Worm (Caenorhabditis elegans) whole organism, L3 larva: ENCODE data around the gene F34D10.3.
A peak's percentile ranks its signal among the peaks of the same experiment; 100 is the strongest.

ENCODE experiments used
- R02D3.7 ChIP-seq: fragments of 150-350 bp; optimal IDR thresholded peaks from 2 replicates; lab custom pipeline; 2014; ENCODE audit warnings: missing biosample characterization, missing genetic modification characterization
- ZK546.5 ChIP-seq: sonication (generic microtip); optimal IDR thresholded peaks from 2 replicates; lab custom pipeline; 2017; ENCODE audit warnings: missing biosample characterization, missing genetic modification characterization
- aly-2 ChIP-seq: fragments of 150-350 bp; optimal IDR thresholded peaks from 2 replicates; lab custom pipeline; 2014; ENCODE audit warnings: missing biosample characterization, missing genetic modification characterization
- ama-1 ChIP-seq: fragments of 150-350 bp; optimal IDR thresholded peaks from 2 replicates; lab custom pipeline; 2018
- ceh-16 ChIP-seq: sonication (generic microtip); optimal IDR thresholded peaks from 2 replicates; lab custom pipeline; 2017; ENCODE audit warnings: missing biosample characterization, missing genetic modification characterization
- ceh-28 ChIP-seq: fragments of 150-350 bp; optimal IDR thresholded peaks from 2 replicates; lab custom pipeline; 2014; ENCODE audit warnings: missing biosample characterization, missing genetic modification reagents, missing genetic modification characterization
- ceh-82 ChIP-seq: fragments of 150-350 bp; optimal IDR thresholded peaks from 2 replicates; lab custom pipeline; 2014; ENCODE audit warnings: missing biosample characterization, missing genetic modification characterization
- ceh-9 ChIP-seq: sonication (generic microtip); optimal IDR thresholded peaks from 2 replicates; lab custom pipeline; 2018; ENCODE audit warnings: missing biosample characterization, missing genetic modification characterization
- egl-27 ChIP-seq: sonication (generic microtip); optimal IDR thresholded peaks from 4 replicates; lab custom pipeline; 2017; ENCODE audit warnings: missing biosample characterization, missing genetic modification reagents, missing genetic modification characterization
- egl-5 ChIP-seq: fragments of 150-350 bp; optimal IDR thresholded peaks from 2 replicates; lab custom pipeline; 2017; ENCODE audit warnings: missing biosample characterization, missing genetic modification reagents, missing genetic modification characterization, inconsistent platforms
- elt-1 ChIP-seq: fragments of 150-350 bp; optimal IDR thresholded peaks from 2 replicates; lab custom pipeline; 2014; ENCODE audit warnings: missing biosample characterization, missing genetic modification characterization
- elt-2 ChIP-seq: sonication (generic microtip); optimal IDR thresholded peaks from 2 replicates; lab custom pipeline; 2016; ENCODE audit warnings: missing genetic modification reagents, mild to moderate bottlenecking, missing genetic modification characterization, missing compliant biosample characterization
- elt-3 ChIP-seq, 3 experiments: fragments of 150-350 bp in 1 of 3; sonication (generic microtip) in 2 of 3; optimal IDR thresholded peaks; 2 replicates in 2 of 3; 4 replicates in 1 of 3; lab custom pipeline; 2014 to 2017; ENCODE audit warnings: missing biosample characterization in 3 of 3, missing genetic modification characterization in 3 of 3
- fkh-2 ChIP-seq: fragments of 150-350 bp; optimal IDR thresholded peaks from 2 replicates; lab custom pipeline; 2014; ENCODE audit warnings: missing biosample characterization, missing genetic modification reagents, missing genetic modification characterization
- fos-1 ChIP-seq: fragments of 150-350 bp; optimal IDR thresholded peaks from 2 replicates; lab custom pipeline; 2014; ENCODE audit warnings: missing biosample characterization, missing genetic modification characterization
- hmg-11 ChIP-seq: sonication (generic microtip); optimal IDR thresholded peaks from 2 replicates; lab custom pipeline; 2016; ENCODE audit warnings: missing genetic modification characterization, missing compliant biosample characterization
- jun-1 ChIP-seq: fragments of 150-350 bp; optimal IDR thresholded peaks from 2 replicates; lab custom pipeline; 2014; ENCODE audit warnings: missing biosample characterization, missing genetic modification reagents, missing genetic modification characterization
- lin-15B ChIP-seq: fragments of 150-350 bp; optimal IDR thresholded peaks from 2 replicates; lab custom pipeline; 2014; ENCODE audit warnings: missing biosample characterization, missing genetic modification characterization
- lin-39 ChIP-seq: fragments of 150-350 bp; optimal IDR thresholded peaks from 2 replicates; lab custom pipeline; 2018; ENCODE audit warnings: missing biosample characterization, missing genetic modification reagents, missing genetic modification characterization
- lsy-12 ChIP-seq: sonication (generic microtip); optimal IDR thresholded peaks from 2 replicates; lab custom pipeline; 2016; ENCODE audit warnings: mild to moderate bottlenecking, missing genetic modification characterization, missing compliant biosample characterization
- mdl-1 ChIP-seq: fragments of 150-350 bp; optimal IDR thresholded peaks from 2 replicates; lab custom pipeline; 2014; ENCODE audit warnings: missing biosample characterization, missing genetic modification characterization
- mml-1 ChIP-seq: fragments of 150-350 bp; sonication (generic microtip); optimal IDR thresholded peaks from 3 replicates; lab custom pipeline; 2014; ENCODE audit warnings: missing biosample characterization, missing genetic modification characterization
- nfya-1 ChIP-seq: sonication (generic microtip); optimal IDR thresholded peaks from 2 replicates; lab custom pipeline; 2017; ENCODE audit warnings: missing genetic modification characterization, mild to moderate bottlenecking, missing compliant biosample characterization, antibody characterized with exemption, moderate library complexity; ENCODE audit not compliant: insufficient read depth
- nhr-12 ChIP-seq: fragments of 150-350 bp; optimal IDR thresholded peaks from 2 replicates; lab custom pipeline; 2014; ENCODE audit warnings: missing biosample characterization, missing genetic modification characterization
- nhr-23 ChIP-seq: fragments of 150-350 bp; optimal IDR thresholded peaks from 2 replicates; lab custom pipeline; 2014; ENCODE audit warnings: missing biosample characterization, missing genetic modification reagents, missing genetic modification characterization
- nhr-25 ChIP-seq: sonication (generic microtip); optimal IDR thresholded peaks from 2 replicates; lab custom pipeline; 2017; ENCODE audit warnings: missing biosample characterization, missing genetic modification characterization
- nhr-28 ChIP-seq: fragments of 150-350 bp; optimal IDR thresholded peaks from 2 replicates; lab custom pipeline; 2014; ENCODE audit warnings: missing biosample characterization, missing genetic modification characterization
- nhr-43 ChIP-seq: sonication (generic microtip); optimal IDR thresholded peaks from 2 replicates; lab custom pipeline; 2016; ENCODE audit warnings: mild to moderate bottlenecking, missing genetic modification characterization, missing compliant biosample characterization; ENCODE audit not compliant: poor library complexity, severe bottlenecking
- nhr-76 ChIP-seq: fragments of 150-350 bp; sonication (generic microtip); optimal IDR thresholded peaks from 5 replicates; lab custom pipeline; 2014; ENCODE audit warnings: missing biosample characterization, missing genetic modification characterization
- nhr-77 ChIP-seq: fragments of 150-350 bp; optimal IDR thresholded peaks from 2 replicates; lab custom pipeline; 2014; ENCODE audit warnings: missing biosample characterization, missing genetic modification characterization
- pha-4 ChIP-seq: fragments of 150-350 bp; optimal IDR thresholded peaks from 2 replicates; lab custom pipeline; 2014; ENCODE audit warnings: missing biosample characterization, missing genetic modification reagents, missing genetic modification characterization
- pqm-1 ChIP-seq: fragments of 150-350 bp; optimal IDR thresholded peaks from 2 replicates; lab custom pipeline; 2017; ENCODE audit warnings: missing biosample characterization, missing genetic modification characterization, inconsistent platforms
- sea-2 ChIP-seq: fragments of 150-350 bp; sonication (generic microtip); optimal IDR thresholded peaks from 4 replicates; lab custom pipeline; 2014; ENCODE audit warnings: missing biosample characterization, missing genetic modification reagents, missing genetic modification characterization
- skn-1 ChIP-seq: fragments of 150-350 bp; optimal IDR thresholded peaks from 2 replicates; lab custom pipeline; 2014; ENCODE audit warnings: missing biosample characterization, missing genetic modification characterization
- snpc-4 ChIP-seq: fragments of 150-350 bp; optimal IDR thresholded peaks from 2 replicates; lab custom pipeline; 2014; ENCODE audit warnings: missing biosample characterization, missing genetic modification characterization
- tbx-2 ChIP-seq: sonication (generic microtip); optimal IDR thresholded peaks from 2 replicates; lab custom pipeline; 2016; ENCODE audit warnings: mild to moderate bottlenecking, missing genetic modification characterization, missing compliant biosample characterization
- unc-62 ChIP-seq: fragments of 150-350 bp; sonication (generic microtip); optimal IDR thresholded peaks from 4 replicates; lab custom pipeline; 2014; ENCODE audit warnings: missing biosample characterization, missing genetic modification reagents, missing genetic modification characterization
- zag-1 ChIP-seq: fragments of 150-350 bp; optimal IDR thresholded peaks from 2 replicates; lab custom pipeline; 2014; ENCODE audit warnings: missing biosample characterization, missing genetic modification characterization
- ztf-4 ChIP-seq: fragments of 150-350 bp; optimal IDR thresholded peaks from 2 replicates; lab custom pipeline; 2014; ENCODE audit warnings: missing biosample characterization, missing genetic modification characterization

F34D10.3 gene

DNA sequence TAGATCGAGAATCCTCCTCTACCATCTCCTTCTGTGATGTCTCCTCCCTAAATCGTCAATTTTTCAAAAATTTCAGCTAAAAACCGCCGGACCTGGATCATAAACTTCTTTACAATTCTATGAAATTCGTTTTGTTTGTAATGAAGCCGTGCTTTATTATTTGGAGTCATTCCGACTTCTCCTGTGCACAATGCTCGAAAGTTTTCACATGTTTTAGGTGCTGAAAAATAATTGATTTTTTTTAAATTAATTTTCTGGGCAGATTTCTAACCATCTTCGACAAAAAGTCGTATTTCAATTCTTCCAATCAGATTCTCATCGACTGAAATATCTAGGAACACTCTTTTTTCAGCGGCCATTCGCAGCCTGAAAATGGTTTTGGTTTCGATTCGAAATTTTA is 34.8 kb upstream of the F34D10.3 start, which contains the start of gene cyn-9:
cyn-9 (minus strand) TSS at position 366 of the 400 bp plus-strand sequence.
- TF ChIP-seq elt-1 (tag; lab: Kevin White, UChicago) = no peak
- TF ChIP-seq ZK546.5 = no peak
- TF ChIP-seq ceh-16 = no peak
- peak; percentile 25 for TF ChIP-seq ceh-28
- TF ChIP-seq pha-4 (tag; lab: Kevin White, UChicago) = no peak
- TF ChIP-seq fos-1 (tag; lab: Kevin White, UChicago) = no peak
- TF ChIP-seq nhr-43 = peak; percentile 26
- no peak for TF ChIP-seq nfya-1 (tag; lab: Kevin White, UChicago)
- peak; percentile 54 for TF ChIP-seq nhr-23 (tag; lab: Kevin White, UChicago)

- TF ChIP-seq nhr-43 (peak; percentile 67), nhr-25 (tag; lab: Kevin White, UChicago) (peak; percentile 79), egl-27 (tag; lab: Kevin White, UChicago) (no peak), unc-62 (GFP tag; lab: Kevin White, UChicago) (no peak), nhr-76 (tag; lab: Kevin White, UChicago) (no peak), nhr-28 (tag; lab: Kevin White, UChicago) (no peak), elt-3 (tag; optimal IDR thresholded peaks at IDR 0.05; lab: Kevin White, UChicago) (no peak), mdl-1 (tag; lab: Kevin White, UChicago) (peak; percentile 5), elt-1 (tag; lab: Kevin White, UChicago) (no peak), tbx-2 (tag; lab: Kevin White, UChicago) (no peak), lin-15B (peak; percentile 65), lsy-12 (tag; lab: Kevin White, UChicago) (peak; percentile 29), jun-1 (tag; lab: Kevin White, UChicago) (peak; percentile 16), R02D3.7 (tag; lab: Kevin White, UChicago) (no peak), hmg-11 (tag; lab: Kevin White, UChicago) (no peak), pha-4 (tag; lab: Kevin White, UChicago) (peak; percentile 83), skn-1 (tag; lab: Kevin White, UChicago) (no peak), ceh-82 (tag; lab: Kevin White, UChicago) (no peak), ceh-9 (no peak), aly-2 (tag; lab: Kevin White, UChicago) (no peak), nhr-12 (tag; lab: Kevin White, UChicago) (no peak), ztf-4 (no peak), nhr-23 (tag; lab: Kevin White, UChicago) (peak; percentile 21), ceh-28 (peak; percentile 20), pqm-1 (tag; lab: Kevin White, UChicago) (peak; percentile 29), fos-1 (tag; lab: Kevin White, UChicago) (peak; percentile 28), nfya-1 (tag; lab: Kevin White, UChicago) (peak; percentile 92), elt-2 (tag; lab: Kevin White, UChicago) (peak; percentile 44), ceh-16 (no peak), sea-2 (no peak), egl-5 (no peak), ama-1 (lab: Kevin White, UChicago) (no peak), zag-1 (tag; lab: Kevin White, UChicago) (no peak), nhr-77 (no peak), lin-39 (peak; percentile 0), snpc-4 (tag; lab: Kevin White, UChicago) (peak; percentile 33)
Measured at ce11 chrIII:3701411-3702310, 32.4 kb upstream of the F34D10.3 start, which contains the start of the genes pdi-1 and C14B1.2. TSS of gene pdi-1 (minus strand) at chrIII:3701461. TSS of gene C14B1.2 (plus strand) at chrIII:3702260.

DNA sequence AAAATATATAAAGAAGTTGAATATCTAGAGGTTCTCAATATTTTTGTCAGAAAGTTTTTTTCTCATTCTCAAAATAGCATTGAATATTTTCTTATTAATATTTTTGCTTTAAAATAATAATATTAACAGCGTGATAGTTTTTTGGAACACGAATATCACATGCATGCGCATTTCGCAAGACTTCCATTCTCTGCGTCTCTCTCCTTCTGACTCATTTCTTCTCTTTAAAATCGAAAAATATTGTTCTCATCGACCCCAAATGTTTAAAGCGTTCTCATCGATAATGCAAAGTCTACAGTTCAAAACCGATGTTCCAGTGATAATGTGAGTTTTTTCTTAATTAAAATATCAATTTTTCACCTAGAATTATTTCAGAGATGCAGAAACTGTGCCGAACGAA is 30.7 kb upstream of the F34D10.3 start, which contains the start of gene C14B1.3:
C14B1.3 (plus strand) TSS at position 168 of the 400 bp plus-strand sequence.
- no peak for TF ChIP-seq fkh-2
- no peak for TF ChIP-seq mml-1 (tag; lab: Kevin White, UChicago)
- peak; percentile 45 for TF ChIP-seq nhr-23 (tag; lab: Kevin White, UChicago)
- TF ChIP-seq pha-4 (tag; lab: Kevin White, UChicago) = peak; percentile 50
- peak; percentile 21 for TF ChIP-seq elt-2 (tag; lab: Kevin White, UChicago)
- TF ChIP-seq jun-1 (tag; lab: Kevin White, UChicago) = peak; percentile 69
- peak; percentile 65 for TF ChIP-seq nfya-1 (tag; lab: Kevin White, UChicago)
- TF ChIP-seq egl-5 = no peak
- TF ChIP-seq ceh-28 = no peak
- TF ChIP-seq ama-1 (lab: Kevin White, UChicago) = peak; percentile 1
- peak; percentile 20 for TF ChIP-seq lin-15B
- TF ChIP-seq fos-1 (tag; lab: Kevin White, UChicago) = no peak
- peak; percentile 12 for TF ChIP-seq snpc-4 (tag; lab: Kevin White, UChicago)
